Comparison of ENCODE assay signal across 1 fruit fly cellular context in the genomic region with DNA sequence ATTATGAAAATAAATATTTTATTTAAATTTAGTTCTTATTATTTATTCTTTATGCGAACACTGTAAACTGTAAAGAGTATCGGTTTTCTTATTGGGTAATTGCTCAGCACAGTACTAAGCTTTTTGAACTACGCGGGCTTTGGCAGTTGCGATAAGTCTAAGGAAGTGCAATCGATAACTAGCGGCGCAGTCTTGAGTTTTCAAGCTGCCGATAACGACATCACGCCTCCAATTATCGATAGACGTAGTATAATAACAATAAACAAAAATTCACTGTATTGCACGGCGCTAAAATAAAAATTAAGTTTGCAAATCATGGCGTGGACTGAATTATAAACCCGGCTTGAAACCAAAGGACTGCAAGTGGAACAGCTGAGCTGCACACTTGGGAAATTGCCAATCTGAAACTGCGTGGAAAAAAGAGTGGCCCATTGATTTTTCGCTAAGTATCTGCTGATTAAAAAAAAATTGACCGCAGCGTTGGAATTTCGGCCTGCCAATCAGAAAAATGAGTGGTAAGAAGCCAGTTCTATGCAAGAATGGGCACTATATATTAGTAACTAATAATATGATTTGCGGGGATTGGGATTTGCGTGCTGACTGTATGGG.
TF ChIP-seq lines count a peak whose summit lies in the region.

A gene (plus strand): TSS at position 224 of the 609 bp plus-strand sequence.

TF ChIP-seq in whole organism, embryonic, 481 proteins besides CTCF, POLR2A, EP300 and RAD21 (continued from another document and continues in another):
- peak; percentile 97 for TF ChIP-seq nerfin-2 (GFP tag; IDR thresholded peaks at IDR 0.05; lab: Robert Waterston, UW; ENCODE audit: partially characterized antibody)
- no peak for TF ChIP-seq CG15479 (GFP tag; optimal IDR thresholded peaks at IDR 0.05; lab: Kevin White, UChicago)
- no peak for TF ChIP-seq btn (GFP tag; optimal IDR thresholded peaks at IDR 0.05; lab: Kevin White, UChicago)
- TF ChIP-seq Poxn (GFP tag; IDR thresholded peaks at IDR 0.05; lab: Robert Waterston, UW): no peak
- no peak for TF ChIP-seq CG32532 (GFP tag; IDR thresholded peaks at IDR 0.05; lab: Robert Waterston, UW)
- TF ChIP-seq CG9797 (GFP tag; optimal IDR thresholded peaks at IDR 0.05; lab: Kevin White, UChicago): peak; percentile 1
- TF ChIP-seq Stat92E (GFP tag; optimal IDR thresholded peaks at IDR 0.05; lab: Kevin White, UChicago): no peak
- peak; percentile 32 for TF ChIP-seq CG17186 (GFP tag; optimal IDR thresholded peaks at IDR 0.05; lab: Kevin White, UChicago)
- TF ChIP-seq trem (tag; optimal IDR thresholded peaks at IDR 0.05; lab: Kevin White, UChicago): peak; percentile 21
- TF ChIP-seq nom (GFP tag; optimal IDR thresholded peaks at IDR 0.05; lab: Kevin White, UChicago): no peak
- no peak for TF ChIP-seq ranshi (GFP tag; IDR thresholded peaks at IDR 0.05; lab: Robert Waterston, UW)
- no peak for TF ChIP-seq CG3726 (GFP tag; IDR thresholded peaks at IDR 0.05; lab: Robert Waterston, UW)
- no peak for TF ChIP-seq Pdp1 (GFP tag; optimal IDR thresholded peaks at IDR 0.05; lab: Kevin White, UChicago)
- TF ChIP-seq CG11456 (GFP tag; IDR thresholded peaks at IDR 0.05; lab: Robert Waterston, UW): no peak
- TF ChIP-seq CG17328 (GFP tag; IDR thresholded peaks at IDR 0.05; lab: Robert Waterston, UW): no peak
- no peak for TF ChIP-seq lola (GFP tag; optimal IDR thresholded peaks at IDR 0.05; lab: Kevin White, UChicago)
- peak; percentile 97 for TF ChIP-seq E2f2 (GFP tag; IDR thresholded peaks at IDR 0.05; lab: Robert Waterston, UW)
- no peak for TF ChIP-seq CG11695 (GFP tag; IDR thresholded peaks at IDR 0.05; lab: Robert Waterston, UW)
- no peak for TF ChIP-seq CG5953 (GFP tag; IDR thresholded peaks at IDR 0.05; lab: Robert Waterston, UW)
- TF ChIP-seq CG12155 (GFP tag; optimal IDR thresholded peaks at IDR 0.05; lab: Kevin White, UChicago): no peak
- no peak for TF ChIP-seq CG1602 (GFP tag; optimal IDR thresholded peaks at IDR 0.05; lab: Kevin White, UChicago)
- TF ChIP-seq bigmax (GFP tag; optimal IDR thresholded peaks at IDR 0.05; lab: Kevin White, UChicago): no peak
- no peak for TF ChIP-seq slbo (GFP tag; IDR thresholded peaks at IDR 0.05; lab: Robert Waterston, UW)
- TF ChIP-seq oc (tag; optimal IDR thresholded peaks at IDR 0.05; lab: Kevin White, UChicago): no peak
- TF ChIP-seq CG12942 (GFP tag; optimal IDR thresholded peaks at IDR 0.05; lab: Kevin White, UChicago): no peak
- TF ChIP-seq CG2120 (GFP tag; optimal IDR thresholded peaks at IDR 0.05; lab: Kevin White, UChicago): no peak
- peak; percentile 55 for TF ChIP-seq CG1603 (tag; optimal IDR thresholded peaks at IDR 0.05; lab: Kevin White, UChicago)
- no peak for TF ChIP-seq Blimp-1 (GFP tag; optimal IDR thresholded peaks at IDR 0.05; lab: Kevin White, UChicago)
- no peak for TF ChIP-seq CG12236 (GFP tag; optimal IDR thresholded peaks at IDR 0.05; lab: Kevin White, UChicago)
- peak; percentile 93 for TF ChIP-seq nerfin-1 (tag; optimal IDR thresholded peaks at IDR 0.05; lab: Kevin White, UChicago)
- TF ChIP-seq ase (GFP tag; IDR thresholded peaks at IDR 0.05; lab: Robert Waterston, UW): no peak
- no peak for TF ChIP-seq Nf-YB (GFP tag; optimal IDR thresholded peaks at IDR 0.05; lab: Kevin White, UChicago)
- no peak for TF ChIP-seq cad (GFP tag; optimal IDR thresholded peaks at IDR 0.05; lab: Kevin White, UChicago)
- no peak for TF ChIP-seq pfk (GFP tag; optimal IDR thresholded peaks at IDR 0.05; lab: Kevin White, UChicago)
- no peak for TF ChIP-seq CG14965 (GFP tag; optimal IDR thresholded peaks at IDR 0.05; lab: Kevin White, UChicago; ENCODE audit: borderline replicate concordance)
- no peak for TF ChIP-seq NC2β (GFP tag; optimal IDR thresholded peaks at IDR 0.05; lab: Kevin White, UChicago)
- TF ChIP-seq ato (GFP tag; IDR thresholded peaks at IDR 0.05; lab: Robert Waterston, UW; ENCODE audit: partially characterized antibody): peak; percentile 97
- no peak for TF ChIP-seq croc (GFP tag; conservative IDR thresholded peaks at IDR 0.05; lab: Robert Waterston, UW)
- no peak for TF ChIP-seq CG6689 (GFP tag; IDR thresholded peaks at IDR 0.05; lab: Robert Waterston, UW)
- no peak for TF ChIP-seq tx (GFP tag; optimal IDR thresholded peaks at IDR 0.05; lab: Kevin White, UChicago)
- TF ChIP-seq CG6654 (GFP tag; optimal IDR thresholded peaks at IDR 0.05; lab: Kevin White, UChicago): no peak
- TF ChIP-seq danr (GFP tag; IDR thresholded peaks at IDR 0.05; lab: Robert Waterston, UW): no peak
- peak; percentile 91 for TF ChIP-seq zen2 (GFP tag; IDR thresholded peaks at IDR 0.05; lab: Robert Waterston, UW; ENCODE audit: partially characterized antibody)
- no peak for TF ChIP-seq z (GFP tag; IDR thresholded peaks at IDR 0.05; lab: Robert Waterston, UW)
- no peak for TF ChIP-seq CG31388 (GFP tag; optimal IDR thresholded peaks at IDR 0.05; lab: Kevin White, UChicago)
- TF ChIP-seq wor (GFP tag; IDR thresholded peaks at IDR 0.05; lab: Robert Waterston, UW): no peak
- peak; percentile 99 for TF ChIP-seq her (GFP tag; optimal IDR thresholded peaks at IDR 0.05; lab: Kevin White, UChicago)
- TF ChIP-seq CG12299 (tag; optimal IDR thresholded peaks at IDR 0.05; lab: Kevin White, UChicago): no peak
- TF ChIP-seq Abd-B (GFP tag; optimal IDR thresholded peaks at IDR 0.05; lab: Kevin White, UChicago): peak; percentile 9
- no peak for TF ChIP-seq gt (GFP tag; IDR thresholded peaks at IDR 0.05; lab: Robert Waterston, UW)
- no peak for TF ChIP-seq Dek (tag; optimal IDR thresholded peaks at IDR 0.05; lab: Kevin White, UChicago)
- TF ChIP-seq sd (tag; optimal IDR thresholded peaks at IDR 0.05; lab: Kevin White, UChicago): no peak
- no peak for TF ChIP-seq Ets65A (GFP tag; lab: Kevin White, UChicago)
- TF ChIP-seq Usf (GFP tag; optimal IDR thresholded peaks at IDR 0.05; lab: Kevin White, UChicago): no peak
- TF ChIP-seq CG7372 (GFP tag; IDR thresholded peaks at IDR 0.05; lab: Robert Waterston, UW): no peak
- TF ChIP-seq D (optimal IDR thresholded peaks at IDR 0.05; lab: Kevin White, UChicago): no peak
- no peak for TF ChIP-seq D (GFP tag; optimal IDR thresholded peaks at IDR 0.05; lab: Kevin White, UChicago)
- no peak for TF ChIP-seq CG11093 (GFP tag; IDR thresholded peaks at IDR 0.05; lab: Robert Waterston, UW)
- TF ChIP-seq CG10274 (GFP tag; optimal IDR thresholded peaks at IDR 0.05; lab: Kevin White, UChicago): no peak
- TF ChIP-seq slp2 (GFP tag; optimal IDR thresholded peaks at IDR 0.05; lab: Kevin White, UChicago): no peak
- TF ChIP-seq Hand (GFP tag; optimal IDR thresholded peaks at IDR 0.05; lab: Kevin White, UChicago): no peak
- TF ChIP-seq amos (GFP tag; IDR thresholded peaks at IDR 0.05; lab: Robert Waterston, UW; ENCODE audit: partially characterized antibody): peak; percentile 79
- TF ChIP-seq CG31365 (tag; optimal IDR thresholded peaks at IDR 0.05; lab: Kevin White, UChicago): no peak
- TF ChIP-seq Dip3 (GFP tag; optimal IDR thresholded peaks at IDR 0.05; lab: Kevin White, UChicago): no peak
- TF ChIP-seq en (GFP tag; optimal IDR thresholded peaks at IDR 0.05; lab: Kevin White, UChicago): no peak
- no peak for TF ChIP-seq Fer2 (tag; optimal IDR thresholded peaks at IDR 0.05; lab: Kevin White, UChicago)
- TF ChIP-seq CG34224 (GFP tag; IDR thresholded peaks at IDR 0.05; lab: Robert Waterston, UW; ENCODE audit: partially characterized antibody): peak; percentile 87
- no peak for TF ChIP-seq Ptx1 (GFP tag; IDR thresholded peaks at IDR 0.05; lab: Robert Waterston, UW)
- peak; percentile 96 for TF ChIP-seq CG7963 (GFP tag; IDR thresholded peaks at IDR 0.05; lab: Robert Waterston, UW; ENCODE audit: partially characterized antibody)
- TF ChIP-seq CG13894 (tag; optimal IDR thresholded peaks at IDR 0.05; lab: Kevin White, UChicago): no peak
- TF ChIP-seq dysf (GFP tag; IDR thresholded peaks at IDR 0.05; lab: Robert Waterston, UW): no peak
- no peak for TF ChIP-seq CG1792 (GFP tag; optimal IDR thresholded peaks at IDR 0.05; lab: Kevin White, UChicago)
- no peak for TF ChIP-seq CG4328 (GFP tag; optimal IDR thresholded peaks at IDR 0.05; lab: Kevin White, UChicago)
- 0 out of 3 replicates have a peak, but pooled peaks have one; percentile 42 for TF ChIP-seq CG34422 (GFP tag; IDR thresholded peaks at IDR 0.05; lab: Robert Waterston, UW)
- no peak for TF ChIP-seq CG31441 (GFP tag; IDR thresholded peaks at IDR 0.05; lab: Robert Waterston, UW)
- peak; percentile 79 for TF ChIP-seq knrl (GFP tag; IDR thresholded peaks at IDR 0.05; lab: Robert Waterston, UW; ENCODE audit: partially characterized antibody)
- TF ChIP-seq crc (GFP tag; optimal IDR thresholded peaks at IDR 0.05; lab: Kevin White, UChicago): no peak
- no peak for TF ChIP-seq Six4 (GFP tag; optimal IDR thresholded peaks at IDR 0.05; lab: Kevin White, UChicago)
- no peak for TF ChIP-seq ci (GFP tag; IDR thresholded peaks at IDR 0.05; lab: Robert Waterston, UW)
- TF ChIP-seq Bteb2 (GFP tag; optimal IDR thresholded peaks at IDR 0.05; lab: Kevin White, UChicago): no peak
- no peak for TF ChIP-seq sisA (GFP tag; IDR thresholded peaks at IDR 0.05; lab: Robert Waterston, UW)
- no peak for TF ChIP-seq hth (optimal IDR thresholded peaks at IDR 0.05; lab: Kevin White, UChicago)
- no peak for TF ChIP-seq ftz-f1 (GFP tag; optimal IDR thresholded peaks at IDR 0.05; lab: Kevin White, UChicago)
- peak; percentile 67 for TF ChIP-seq Sry-δ (GFP tag; optimal IDR thresholded peaks at IDR 0.05; lab: Kevin White, UChicago)
- TF ChIP-seq CrebB (tag; optimal IDR thresholded peaks at IDR 0.05; lab: Kevin White, UChicago): no peak
- TF ChIP-seq tup (GFP tag; optimal IDR thresholded peaks at IDR 0.05; lab: Kevin White, UChicago): no peak
- no peak for TF ChIP-seq CG9876 (GFP tag; optimal IDR thresholded peaks at IDR 0.05; lab: Kevin White, UChicago)
- no peak for TF ChIP-seq CG13296 (GFP tag; optimal IDR thresholded peaks at IDR 0.05; lab: Kevin White, UChicago)
- TF ChIP-seq onecut (GFP tag; IDR thresholded peaks at IDR 0.05; lab: Robert Waterston, UW): peak; percentile 80
- peak; percentile 76 for TF ChIP-seq hkb (optimal IDR thresholded peaks at IDR 0.05; lab: Kevin White, UChicago)
- no peak for TF ChIP-seq hkb (GFP tag; IDR thresholded peaks at IDR 0.05; lab: Robert Waterston, UW)
- peak; percentile 94 for TF ChIP-seq mld (GFP tag; IDR thresholded peaks at IDR 0.05; lab: Robert Waterston, UW; ENCODE audit: partially characterized antibody)
- TF ChIP-seq eyg (GFP tag; optimal IDR thresholded peaks at IDR 0.05; lab: Kevin White, UChicago): no peak
- TF ChIP-seq Sry-β (GFP tag; optimal IDR thresholded peaks at IDR 0.05; lab: Kevin White, UChicago): no peak
- TF ChIP-seq YL-1 (GFP tag; optimal IDR thresholded peaks at IDR 0.05; lab: Kevin White, UChicago): no peak
- peak; percentile 84 for TF ChIP-seq CG13287 (GFP tag; IDR thresholded peaks at IDR 0.05; lab: Robert Waterston, UW; ENCODE audit: partially characterized antibody)
- no peak for TF ChIP-seq Ssrp (tag; optimal IDR thresholded peaks at IDR 0.05; lab: Kevin White, UChicago)
- TF ChIP-seq jigr1 (GFP tag; IDR thresholded peaks at IDR 0.05; lab: Robert Waterston, UW): no peak
- peak; percentile 89 for TF ChIP-seq vnd (GFP tag; IDR thresholded peaks at IDR 0.05; lab: Robert Waterston, UW; ENCODE audit: partially characterized antibody)
- no peak for TF ChIP-seq yki (optimal IDR thresholded peaks at IDR 0.05; lab: Kevin White, UChicago)
- no peak for TF ChIP-seq da (GFP tag; optimal IDR thresholded peaks at IDR 0.05; lab: Kevin White, UChicago)
- no peak for TF ChIP-seq CG30403 (GFP tag; optimal IDR thresholded peaks at IDR 0.05; lab: Kevin White, UChicago)
- TF ChIP-seq CG7357 (GFP tag; IDR thresholded peaks at IDR 0.05; lab: Robert Waterston, UW): no peak
- no peak for TF ChIP-seq zfh2 (GFP tag; optimal IDR thresholded peaks at IDR 0.05; lab: Kevin White, UChicago)
- no peak for TF ChIP-seq ro (GFP tag; IDR thresholded peaks at IDR 0.05; lab: Robert Waterston, UW)
- peak; percentile 93; the same call in 3 of the 4 replicates for TF ChIP-seq chinmo (GFP tag; IDR thresholded peaks at IDR 0.05; lab: Robert Waterston, UW; ENCODE audit: partially characterized antibody)
- TF ChIP-seq D19B (GFP tag; optimal IDR thresholded peaks at IDR 0.05; lab: Kevin White, UChicago): no peak
- no peak for TF ChIP-seq CG10366 (GFP tag; IDR thresholded peaks at IDR 0.05; lab: Robert Waterston, UW)
- no peak for TF ChIP-seq H15 (GFP tag; IDR thresholded peaks at IDR 0.05; lab: Robert Waterston, UW)
- no peak for TF ChIP-seq phol (tag; optimal IDR thresholded peaks at IDR 0.05; lab: Kevin White, UChicago)
- TF ChIP-seq CG14667 (GFP tag; IDR thresholded peaks at IDR 0.05; lab: Robert Waterston, UW): no peak
- TF ChIP-seq ind (GFP tag; optimal IDR thresholded peaks at IDR 0.05; lab: Kevin White, UChicago): no peak
- no peak for TF ChIP-seq CG4424 (GFP tag; optimal IDR thresholded peaks at IDR 0.05; lab: Kevin White, UChicago)
- no peak for TF ChIP-seq CG7271 (tag; optimal IDR thresholded peaks at IDR 0.05; lab: Kevin White, UChicago)
- no peak for TF ChIP-seq Gug (GFP tag; IDR thresholded peaks at IDR 0.05; lab: Robert Waterston, UW)
- no peak for TF ChIP-seq chif (GFP tag; optimal IDR thresholded peaks at IDR 0.05; lab: Kevin White, UChicago)
- TF ChIP-seq Nf-YC (tag; optimal IDR thresholded peaks at IDR 0.05; lab: Kevin White, UChicago): no peak
- no peak for TF ChIP-seq esg (GFP tag; conservative IDR thresholded peaks at IDR 0.05; lab: Robert Waterston, UW)
- TF ChIP-seq CG43689 (GFP tag; IDR thresholded peaks at IDR 0.05; lab: Robert Waterston, UW): no peak
- no peak for TF ChIP-seq Ada2b (GFP tag; IDR thresholded peaks at IDR 0.05; lab: Robert Waterston, UW)
- TF ChIP-seq CG14050 (GFP tag; IDR thresholded peaks at IDR 0.05; lab: Robert Waterston, UW): no peak
- no peak for TF ChIP-seq usp (GFP tag; optimal IDR thresholded peaks at IDR 0.05; lab: Kevin White, UChicago)
- no peak for TF ChIP-seq gem (tag; optimal IDR thresholded peaks at IDR 0.05; lab: Kevin White, UChicago)
- TF ChIP-seq NC2α (GFP tag; optimal IDR thresholded peaks at IDR 0.05; lab: Kevin White, UChicago): no peak
- no peak for TF ChIP-seq CG6175 (GFP tag; IDR thresholded peaks at IDR 0.05; lab: Robert Waterston, UW)
- no peak for TF ChIP-seq CG2202 (tag; optimal IDR thresholded peaks at IDR 0.05; lab: Kevin White, UChicago)
- TF ChIP-seq CG33213 (GFP tag; optimal IDR thresholded peaks at IDR 0.05; lab: Kevin White, UChicago): no peak
- TF ChIP-seq org-1 (GFP tag; optimal IDR thresholded peaks at IDR 0.05; lab: Kevin White, UChicago): no peak
- no peak for TF ChIP-seq CG18619 (GFP tag; optimal IDR thresholded peaks at IDR 0.05; lab: Kevin White, UChicago)
- TF ChIP-seq CG17912 (GFP tag; optimal IDR thresholded peaks at IDR 0.05; lab: Kevin White, UChicago): no peak
- TF ChIP-seq NK7.1 (GFP tag; optimal IDR thresholded peaks at IDR 0.05; lab: Kevin White, UChicago): no peak
